Fruit fly (Drosophila melanogaster) whole organism, embryonic: ENCODE measurements around the gene bnl.

Experiments used
- Awh ChIP-seq: fragments of 200-800 bp; sonication (Bioruptor generic); IDR thresholded peaks from 2 replicates; pipeline ENCODE4, ENCODE4 v1.3.6; 2022; ENCODE audit warnings: missing biosample characterization, missing genetic modification characterization
- Bgb ChIP-seq: fragments of 200-800 bp; sonication (Bioruptor generic); IDR thresholded peaks from 2 replicates; pipeline ENCODE4 v1.3.6; 2022; ENCODE audit warnings: missing biosample characterization, missing genetic modification characterization; ENCODE audit not compliant: partially characterized antibody
- Blimp-1 ChIP-seq: fragments of 200-800 bp; sonication (Bioruptor generic); optimal IDR thresholded peaks from 3 replicates; lab custom pipeline; 2018; ENCODE audit warnings: missing biosample characterization, missing genetic modification characterization, mild to moderate bottlenecking, moderate library complexity, missing genetic modification reagents
- CG10209 ChIP-seq: fragments of 200-800 bp; sonication (Bioruptor generic); optimal IDR thresholded peaks from 3 replicates; lab custom pipeline; 2017; ENCODE audit warnings: missing biosample characterization, mild to moderate bottlenecking, missing genetic modification characterization, missing genetic modification reagents
- CG12155 ChIP-seq: fragments of 200-800 bp; sonication (Bioruptor generic); optimal IDR thresholded peaks from 3 replicates; lab custom pipeline; 2016; ENCODE audit warnings: missing biosample characterization, missing genetic modification characterization
- CG12744 ChIP-seq: fragments of 200-800 bp; sonication (Bioruptor generic); optimal IDR thresholded peaks from 2 replicates; lab custom pipeline; 2016; ENCODE audit warnings: missing biosample characterization, missing genetic modification characterization
- CG13287 ChIP-seq: fragments of 200-800 bp; sonication (Bioruptor generic); IDR thresholded peaks from 2 replicates; pipeline ENCODE4 v1.3.6; 2022; ENCODE audit warnings: missing biosample characterization, missing genetic modification characterization; ENCODE audit not compliant: partially characterized antibody
- CG16813 ChIP-seq: fragments of 200-800 bp; sonication (Bioruptor generic); IDR thresholded peaks from 3 replicates; pipeline ENCODE4 v1.3.6; 2022; ENCODE audit warnings: missing biosample characterization, missing genetic modification characterization; ENCODE audit not compliant: partially characterized antibody
- CG16863 ChIP-seq: fragments of 200-800 bp; sonication (Bioruptor generic); optimal IDR thresholded peaks from 3 replicates; lab custom pipeline; 2016; ENCODE audit warnings: missing biosample characterization, missing genetic modification characterization
- CG30431 ChIP-seq: fragments of 200-800 bp; sonication (Bioruptor generic); optimal IDR thresholded peaks from 2 replicates; lab custom pipeline; 2017; ENCODE audit warnings: missing biosample characterization, missing genetic modification characterization
- CG31224 ChIP-seq: fragments of 200-800 bp; sonication (Bioruptor generic); IDR thresholded peaks from 2 replicates; pipeline ENCODE4 v1.3.6; 2022; ENCODE audit warnings: missing biosample characterization, missing genetic modification characterization
- CG31365 ChIP-seq: fragments of 200-800 bp; sonication (Bioruptor generic); optimal IDR thresholded peaks from 2 replicates; lab custom pipeline; 2018; ENCODE audit warnings: missing biosample characterization, mild to moderate bottlenecking, missing genetic modification characterization
- CG33557 ChIP-seq: fragments of 200-800 bp; sonication (Bioruptor generic); optimal IDR thresholded peaks from 2 replicates; lab custom pipeline; 2019; ENCODE audit warnings: missing biosample characterization, mild to moderate bottlenecking, missing genetic modification characterization, moderate library complexity
- CG34376 ChIP-seq: fragments of 200-800 bp; sonication (Bioruptor generic); optimal IDR thresholded peaks from 2 replicates; lab custom pipeline; 2018; ENCODE audit warnings: missing biosample characterization, mild to moderate bottlenecking, missing genetic modification characterization
- CG6654 ChIP-seq: fragments of 200-800 bp; sonication (Bioruptor generic); optimal IDR thresholded peaks from 2 replicates; lab custom pipeline; 2017; ENCODE audit warnings: missing biosample characterization, mild to moderate bottlenecking, missing genetic modification characterization
- CG6854 ChIP-seq: fragments of 200-800 bp; sonication (Bioruptor generic); optimal IDR thresholded peaks from 3 replicates; lab custom pipeline; 2017; ENCODE audit warnings: missing biosample characterization, mild to moderate bottlenecking, missing genetic modification characterization
- CG7372 ChIP-seq: fragments of 200-800 bp; sonication (Bioruptor generic); IDR thresholded peaks from 2 replicates; pipeline ENCODE4 v1.3.6; 2022; ENCODE audit warnings: missing biosample characterization, missing genetic modification characterization
- CG9437 ChIP-seq: fragments of 200-800 bp; sonication (Bioruptor generic); optimal IDR thresholded peaks from 2 replicates; lab custom pipeline; 2018; ENCODE audit warnings: missing biosample characterization, mild to moderate bottlenecking, missing genetic modification characterization
- CG9932 ChIP-seq: fragments of 200-800 bp; sonication (Bioruptor generic); IDR thresholded peaks from 2 replicates; pipeline ENCODE4 v1.3.6; 2022; ENCODE audit warnings: missing biosample characterization, missing genetic modification characterization
- D ChIP-seq, 2 experiments: fragments of 200-800 bp in 1 of 2; fragments of >200 bp in 1 of 2; sonication (Bioruptor generic) in 1 of 2; optimal IDR thresholded peaks; 2 replicates in 1 of 2; 3 replicates in 1 of 2; lab custom pipeline; 2017; ENCODE audit warnings: mild to moderate bottlenecking in 1 of 2, missing biosample characterization in 1 of 2, missing genetic modification characterization in 1 of 2, missing genetic modification reagents in 1 of 2
- Eip74EF ChIP-seq, 2 experiments: fragments of 200-800 bp in 1 of 2; fragments of >200 bp in 1 of 2; sonication (Bioruptor generic) in 1 of 2; optimal IDR thresholded peaks; 2 replicates each; lab custom pipeline; 2017 to 2019; ENCODE audit warnings: missing biosample characterization in 2 of 2, missing genetic modification characterization in 2 of 2, mild to moderate bottlenecking in 1 of 2, moderate library complexity in 1 of 2
- Fer2 ChIP-seq: fragments of 200-800 bp; sonication (Bioruptor generic); optimal IDR thresholded peaks from 2 replicates; lab custom pipeline; 2018; ENCODE audit warnings: missing biosample characterization, mild to moderate bottlenecking, missing genetic modification characterization, moderate library complexity
- H15 ChIP-seq: fragments of 200-800 bp; sonication (Bioruptor generic); IDR thresholded peaks from 3 replicates; pipeline ENCODE4 v1.3.6; 2022; ENCODE audit warnings: missing biosample characterization, missing genetic modification characterization
- Hsf ChIP-seq: fragments of 200-800 bp; sonication (Bioruptor generic); optimal IDR thresholded peaks from 3 replicates; lab custom pipeline; 2016; ENCODE audit warnings: missing biosample characterization, missing genetic modification characterization
- Meics ChIP-seq: fragments of 200-800 bp; sonication (Bioruptor generic); optimal IDR thresholded peaks from 2 replicates; lab custom pipeline; 2017; ENCODE audit warnings: missing biosample characterization, mild to moderate bottlenecking, missing genetic modification characterization
- Mes4 ChIP-seq: fragments of 200-800 bp; sonication (Bioruptor generic); optimal IDR thresholded peaks from 2 replicates; lab custom pipeline; 2016; ENCODE audit warnings: missing biosample characterization, missing genetic modification characterization
- NfI ChIP-seq: fragments of 200-800 bp; sonication (Bioruptor generic); optimal IDR thresholded peaks from 3 replicates; lab custom pipeline; 2018; ENCODE audit warnings: missing biosample characterization, mild to moderate bottlenecking, missing genetic modification characterization, moderate library complexity
- Pdp1 ChIP-seq, 2 experiments: fragments of 200-800 bp; sonication (Bioruptor generic); optimal IDR thresholded peaks; 3 replicates each; lab custom pipeline; 2016; ENCODE audit warnings: missing biosample characterization in 2 of 2, missing genetic modification characterization in 2 of 2, mild to moderate bottlenecking in 1 of 2, moderate library complexity in 1 of 2
- Scr ChIP-seq: fragments of 200-800 bp; sonication (Bioruptor generic); IDR thresholded peaks from 2 replicates; pipeline ENCODE4 v1.3.6; 2022; ENCODE audit warnings: missing biosample characterization, missing genetic modification characterization; ENCODE audit not compliant: partially characterized antibody
- Sry-β ChIP-seq: fragments of 200-800 bp; sonication (Bioruptor generic); optimal IDR thresholded peaks from 2 replicates; lab custom pipeline; 2018; ENCODE audit warnings: missing biosample characterization, mild to moderate bottlenecking, missing genetic modification characterization, moderate library complexity
- Ssrp ChIP-seq: fragments of 200-800 bp; sonication (Bioruptor generic); optimal IDR thresholded peaks from 2 replicates; lab custom pipeline; 2018; ENCODE audit warnings: missing biosample characterization, mild to moderate bottlenecking, missing genetic modification characterization, moderate library complexity
- chif ChIP-seq, 2 experiments: fragments of 200-800 bp; sonication (Bioruptor generic); optimal IDR thresholded peaks; 3 replicates each; lab custom pipeline; 2016; ENCODE audit warnings: missing biosample characterization in 2 of 2, missing genetic modification characterization in 2 of 2
- chn ChIP-seq: fragments of 200-800 bp; sonication (Bioruptor generic); optimal IDR thresholded peaks from 2 replicates; lab custom pipeline; 2016; ENCODE audit warnings: missing biosample characterization, missing genetic modification characterization
- eyg ChIP-seq: fragments of 200-800 bp; sonication (Bioruptor generic); optimal IDR thresholded peaks from 3 replicates; lab custom pipeline; 2016; ENCODE audit warnings: missing biosample characterization, missing genetic modification characterization
- fd96Cb ChIP-seq: fragments of 200-800 bp; sonication (Bioruptor generic); optimal IDR thresholded peaks from 2 replicates; lab custom pipeline; 2018; ENCODE audit warnings: missing biosample characterization, mild to moderate bottlenecking, missing genetic modification characterization, moderate library complexity
- gce ChIP-seq: fragments of 200-800 bp; sonication (Bioruptor generic); IDR thresholded peaks from 3 replicates; pipeline ENCODE4 v1.3.6; 2022; ENCODE audit warnings: missing biosample characterization, missing genetic modification characterization
- grn ChIP-seq: fragments of 200-800 bp; sonication (Bioruptor generic); optimal IDR thresholded peaks from 3 replicates; lab custom pipeline; 2017; ENCODE audit warnings: missing biosample characterization, missing genetic modification characterization
- knrl ChIP-seq: fragments of 200-800 bp; sonication (Bioruptor generic); IDR thresholded peaks from 3 replicates; pipeline ENCODE4 v1.3.6; 2022; ENCODE audit warnings: missing biosample characterization, missing genetic modification characterization; ENCODE audit not compliant: partially characterized antibody
- pnt ChIP-seq: fragments of 200-800 bp; sonication (Bioruptor generic); optimal IDR thresholded peaks from 3 replicates; lab custom pipeline; 2016; ENCODE audit warnings: missing biosample characterization, missing genetic modification characterization
- psq ChIP-seq: fragments of 200-800 bp; sonication (Bioruptor generic); optimal IDR thresholded peaks from 2 replicates; lab custom pipeline; 2017; ENCODE audit warnings: missing biosample characterization, missing genetic modification characterization
- pum ChIP-seq: fragments of 200-800 bp; sonication (Bioruptor generic); optimal IDR thresholded peaks from 2 replicates; lab custom pipeline; 2016; ENCODE audit warnings: missing biosample characterization, missing genetic modification characterization
- rib ChIP-seq: fragments of 200-800 bp; sonication (Bioruptor generic); IDR thresholded peaks from 2 replicates; pipeline ENCODE4 v1.3.6; 2022; ENCODE audit warnings: missing biosample characterization, missing genetic modification characterization
- scrt ChIP-seq: fragments of 200-800 bp; sonication (Bioruptor generic); optimal IDR thresholded peaks from 2 replicates; lab custom pipeline; 2018; ENCODE audit warnings: missing biosample characterization, mild to moderate bottlenecking, missing genetic modification characterization, moderate library complexity
- sens-2 ChIP-seq: fragments of 200-800 bp; sonication (Bioruptor generic); IDR thresholded peaks from 2 replicates; pipeline ENCODE4 v1.3.6; 2022; ENCODE audit warnings: missing biosample characterization, missing genetic modification characterization
- slou ChIP-seq: fragments of 200-800 bp; sonication (Bioruptor generic); optimal IDR thresholded peaks from 3 replicates; lab custom pipeline; 2016; ENCODE audit warnings: missing biosample characterization, missing genetic modification characterization
- tgo ChIP-seq: fragments of 200-800 bp; sonication (Bioruptor generic); IDR thresholded peaks from 3 replicates; pipeline ENCODE4 v1.3.6; 2022; ENCODE audit warnings: missing biosample characterization, missing genetic modification characterization
- tup ChIP-seq: fragments of 200-800 bp; sonication (Bioruptor generic); optimal IDR thresholded peaks from 2 replicates; lab custom pipeline; 2016; ENCODE audit warnings: missing biosample characterization, mild to moderate bottlenecking, missing genetic modification characterization, moderate library complexity
- wek ChIP-seq: fragments of 200-800 bp; sonication (Bioruptor generic); optimal IDR thresholded peaks from 3 replicates; lab custom pipeline; 2018; ENCODE audit warnings: missing biosample characterization, mild to moderate bottlenecking, missing genetic modification characterization, moderate library complexity
- zen2 ChIP-seq: fragments of 200-800 bp; sonication (Bioruptor generic); IDR thresholded peaks from 3 replicates; pipeline ENCODE4 v1.3.6; 2022; ENCODE audit warnings: missing biosample characterization, missing genetic modification characterization; ENCODE audit not compliant: partially characterized antibody

Gene bnl

DNA sequence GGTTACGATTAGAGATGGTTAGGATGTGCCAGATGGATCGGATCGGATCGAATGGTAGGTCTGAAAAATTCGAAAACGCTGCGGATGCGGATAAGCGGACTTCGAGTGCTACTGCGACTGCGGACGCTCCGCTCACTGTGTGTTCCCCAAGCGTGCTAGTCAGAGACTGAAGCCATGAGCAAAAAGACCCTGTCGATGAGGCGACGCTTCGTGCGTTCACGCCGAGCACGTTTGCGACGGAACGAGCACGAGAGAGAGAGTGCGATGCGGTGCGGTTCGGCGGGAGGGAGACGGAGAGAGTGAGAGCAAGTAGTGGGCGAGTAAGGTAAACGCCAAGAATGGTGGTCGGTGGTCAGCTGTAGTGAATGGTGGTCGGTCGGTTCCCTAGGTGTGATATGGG is at the start of gene bnl (continued):
- TF ChIP-seq tup (GFP tag; lab: Kevin White, UChicago) (no peak), chif (GFP tag; optimal IDR thresholded peaks at IDR 0.05; lab: Kevin White, UChicago) (peak; percentile 1 to 3), gce (GFP tag; lab: Robert Waterston, UW) (0 out of 3 replicates have a peak, but pooled peaks have one; percentile 62), D (optimal IDR thresholded peaks at IDR 0.05; lab: Kevin White, UChicago) (no peak), D (GFP tag; optimal IDR thresholded peaks at IDR 0.05; lab: Kevin White, UChicago) (no peak), CG9437 (no peak), CG30431 (GFP tag; lab: Kevin White, UChicago) (no peak), CG16813 (GFP tag; lab: Robert Waterston, UW) (peak; percentile 45; the same call in 2 of the 3 replicates), CG12155 (peak; percentile 11), Pdp1 (GFP tag; optimal IDR thresholded peaks at IDR 0.05; lab: Kevin White, UChicago) (peak; percentile 8 to 47), wek (peak; percentile 64), CG6854 (GFP tag; lab: Kevin White, UChicago) (peak; percentile 23), Meics (GFP tag; lab: Kevin White, UChicago) (peak; percentile 44), Hsf (GFP tag; lab: Kevin White, UChicago) (no peak), NfI (GFP tag; lab: Kevin White, UChicago) (peak; percentile 29), knrl (GFP tag; lab: Robert Waterston, UW) (peak; percentile 38), Eip74EF (GFP tag; optimal IDR thresholded peaks at IDR 0.05; lab: Kevin White, UChicago) (peak in 1 of 2 experiments; percentile 62), zen2 (GFP tag; lab: Robert Waterston, UW) (peak; percentile 70; the same call in 2 of the 3 replicates), grn (GFP tag; lab: Kevin White, UChicago) (peak; percentile 53), H15 (GFP tag; lab: Robert Waterston, UW) (peak; percentile 26; the same call in 1 of the 3 replicates), rib (peak; percentile 69), scrt (GFP tag; lab: Kevin White, UChicago) (no peak), Ssrp (no peak), CG33557 (GFP tag; lab: Kevin White, UChicago) (peak; percentile 58), Fer2 (tag; lab: Kevin White, UChicago) (no peak), CG10209 (GFP tag; lab: Kevin White, UChicago) (peak; percentile 15), sens-2 (GFP tag; lab: Robert Waterston, UW) (no peak), Mes4 (GFP tag; lab: Kevin White, UChicago) (peak; percentile 6), tgo (GFP tag; lab: Robert Waterston, UW) (0 out of 3 replicates have a peak, but pooled peaks have one; percentile 17), CG16863 (peak; percentile 22), Sry-β (GFP tag; lab: Kevin White, UChicago) (no peak), pum (no peak), CG31224 (GFP tag; lab: Robert Waterston, UW) (peak; percentile 51; the same call in 1 of the 2 replicates), CG9932 (GFP tag; lab: Robert Waterston, UW) (no peak), Bgb (GFP tag; lab: Robert Waterston, UW) (peak; percentile 76), eyg (peak; percentile 34), CG31365 (tag; lab: Kevin White, UChicago) (no peak), fd96Cb (no peak), chn (peak; percentile 35), Blimp-1 (peak; percentile 24), psq (no peak), CG7372 (GFP tag; lab: Robert Waterston, UW) (no peak), slou (no peak), Scr (GFP tag; lab: Robert Waterston, UW) (peak; percentile 56), CG12744 (GFP tag; lab: Kevin White, UChicago) (peak; percentile 61), Awh (GFP tag; lab: Robert Waterston, UW) (peak; percentile 62; the same call in 1 of the 2 replicates), CG34376 (GFP tag; lab: Kevin White, UChicago) (peak; percentile 61), CG6654 (GFP tag; lab: Kevin White, UChicago) (no peak), pnt (GFP tag; lab: Kevin White, UChicago) (no peak), CG13287 (GFP tag; lab: Robert Waterston, UW) (peak; percentile 63)
